Fruit fly (Drosophila melanogaster): Measurements from ENCODE around the gene CG15167.
A peak's percentile ranks its signal among the peaks of the same experiment; 100 is the strongest.

Gene CG15167

dm6 chr2L:18702721-18703488, 37.3 kb upstream of the CG15167 start, which contains the start of the genes CG10376 and CG10343 (continued):
- peak; percentile 90 for TF ChIP-seq zen (tag; optimal IDR thresholded peaks at IDR 0.05)
- peak; percentile 82 for TF ChIP-seq CG14441 (GFP tag; IDR thresholded peaks at IDR 0.05)
- peak; percentile 9 for TF ChIP-seq CG4707 (GFP tag; optimal IDR thresholded peaks at IDR 0.05)
- TF ChIP-seq CG6175 (GFP tag; IDR thresholded peaks at IDR 0.05): peak; percentile 33; the same call in 1 of the 3 replicates
- peak; percentile 53 for TF ChIP-seq CG15073 (GFP tag; optimal IDR thresholded peaks at IDR 0.05)
- TF ChIP-seq Sry-δ (GFP tag; optimal IDR thresholded peaks at IDR 0.05): peak; percentile 19
- TF ChIP-seq wdn (GFP tag; IDR thresholded peaks at IDR 0.05): peak; percentile 76
- TF ChIP-seq CG33213 (GFP tag; optimal IDR thresholded peaks at IDR 0.05): peak; percentile 5
- peak; percentile 16 for TF ChIP-seq lbe (GFP tag; optimal IDR thresholded peaks at IDR 0.05)
- TF ChIP-seq Kr (GFP tag; optimal IDR thresholded peaks at IDR 0.05): peak; percentile 15
- no peak for TF ChIP-seq oc (tag; optimal IDR thresholded peaks at IDR 0.05)
- peak; percentile 64 for TF ChIP-seq CG17912 (GFP tag; optimal IDR thresholded peaks at IDR 0.05)
- TF ChIP-seq Lpt (GFP tag; optimal IDR thresholded peaks at IDR 0.05): no peak
- peak; percentile 85; the same call in 1 of the 2 replicates for TF ChIP-seq klu (GFP tag; IDR thresholded peaks at IDR 0.05)
- peak; percentile 78 for TF ChIP-seq B-H1 (GFP tag; IDR thresholded peaks at IDR 0.05)
- TF ChIP-seq CG9797 (GFP tag; optimal IDR thresholded peaks at IDR 0.05): peak; percentile 92
- peak; percentile 74 for TF ChIP-seq Sry-β (GFP tag; optimal IDR thresholded peaks at IDR 0.05)
- TF ChIP-seq CG17186 (GFP tag; optimal IDR thresholded peaks at IDR 0.05): peak; percentile 37
- peak; percentile 54 for TF ChIP-seq kah (GFP tag; optimal IDR thresholded peaks at IDR 0.05)
- TF ChIP-seq CG8089 (GFP tag; optimal IDR thresholded peaks at IDR 0.05): no peak
- TF ChIP-seq dysf (GFP tag; IDR thresholded peaks at IDR 0.05): peak; percentile 93
- TF ChIP-seq CG31365 (tag; optimal IDR thresholded peaks at IDR 0.05): no peak
- no peak for TF ChIP-seq Bteb2 (GFP tag; optimal IDR thresholded peaks at IDR 0.05)
- TF ChIP-seq CG15269 (tag; optimal IDR thresholded peaks at IDR 0.05): peak; percentile 92
- peak; percentile 85 for TF ChIP-seq NFAT (GFP tag; IDR thresholded peaks at IDR 0.05)
- peak; percentile 84 for TF ChIP-seq ttk (GFP tag; IDR thresholded peaks at IDR 0.05)
- TF ChIP-seq CG14860 (GFP tag; IDR thresholded peaks at IDR 0.05; ENCODE audit: partially characterized antibody): peak; percentile 58; the same call in 2 of the 3 replicates
- TF ChIP-seq fd102C (GFP tag; optimal IDR thresholded peaks at IDR 0.05): peak; percentile 59
- TF ChIP-seq CG11504 (tag; optimal IDR thresholded peaks at IDR 0.05): peak; percentile 91
- peak; percentile 70 for TF ChIP-seq vfl (GFP tag; optimal IDR thresholded peaks at IDR 0.05)
- peak; percentile 85 for TF ChIP-seq CG7556 (GFP tag; optimal IDR thresholded peaks at IDR 0.05)
- peak; percentile 89 for TF ChIP-seq Med (GFP tag)
- TF ChIP-seq D19B (GFP tag; optimal IDR thresholded peaks at IDR 0.05): peak; percentile 82
- TF ChIP-seq CG4820 (GFP tag; optimal IDR thresholded peaks at IDR 0.05): peak; percentile 81
- TF ChIP-seq Six4 (GFP tag; optimal IDR thresholded peaks at IDR 0.05): peak; percentile 74
- TF ChIP-seq CG7928 (GFP tag; optimal IDR thresholded peaks at IDR 0.05): peak; percentile 50
- TF ChIP-seq dmrt99B (tag; optimal IDR thresholded peaks at IDR 0.05): peak; percentile 92
- peak; percentile 87 for TF ChIP-seq CG12299 (tag; optimal IDR thresholded peaks at IDR 0.05)
- TF ChIP-seq sens-2 (GFP tag; IDR thresholded peaks at IDR 0.05): no peak
- no peak for TF ChIP-seq crc (GFP tag; optimal IDR thresholded peaks at IDR 0.05)
- peak; percentile 43 for TF ChIP-seq Elba2 (GFP tag; optimal IDR thresholded peaks at IDR 0.05)
- peak; percentile 98 for TF ChIP-seq CG15514 (GFP tag; optimal IDR thresholded peaks at IDR 0.05)
- peak; percentile 53 to 83 for TF ChIP-seq dpn (GFP tag; optimal IDR thresholded peaks at IDR 0.05)
- peak; percentile 62; the same call in 1 of the 3 replicates for TF ChIP-seq so (GFP tag; IDR thresholded peaks at IDR 0.05)
- peak; percentile 74 for TF ChIP-seq Nf-YB (GFP tag; optimal IDR thresholded peaks at IDR 0.05)
- no peak for TF ChIP-seq CG12071 (GFP tag; optimal IDR thresholded peaks at IDR 0.05)
- peak; percentile 59 for TF ChIP-seq ro (GFP tag; IDR thresholded peaks at IDR 0.05)
- peak; percentile 11 for TF ChIP-seq CG6813 (GFP tag; optimal IDR thresholded peaks at IDR 0.05)
- TF ChIP-seq pnt (GFP tag; optimal IDR thresholded peaks at IDR 0.05): peak; percentile 60
